Worm (Caenorhabditis elegans) whole organism, L4 larva: ENCODE measurements around the gene Y43C5B.3.

Source experiments
- nhr-237 ChIP-seq: sonication (generic microtip); optimal IDR thresholded peaks from 2 replicates; lab custom pipeline; 2017; ENCODE audit warnings: missing biosample characterization, missing genetic modification characterization
- skn-1 ChIP-seq: fragments of 150-350 bp; optimal IDR thresholded peaks from 2 replicates; lab custom pipeline; 2014; ENCODE audit warnings: missing biosample characterization, missing genetic modification characterization

- TF ChIP-seq nhr-237 (tag; lab: Kevin White, UChicago) = no peak
- no peak for TF ChIP-seq skn-1
Observed at ce11 chrIV:10403193-10404058, 53.0 kb downstream of the Y43C5B.3 start, which contains the start of gene gpa-7.
